Fruit fly (Drosophila melanogaster) whole organism, embryonic: Measurements from ENCODE around the gene st.

Experiments used
- Blimp-1 ChIP-seq: fragments of 200-800 bp; sonication (Bioruptor generic); optimal IDR thresholded peaks from 3 replicates; lab custom pipeline; 2018; ENCODE audit warnings: missing biosample characterization, missing genetic modification characterization, mild to moderate bottlenecking, moderate library complexity, missing genetic modification reagents
- CG13287 ChIP-seq: fragments of 200-800 bp; sonication (Bioruptor generic); IDR thresholded peaks from 2 replicates; pipeline ENCODE4 v1.3.6; 2022; ENCODE audit warnings: missing biosample characterization, missing genetic modification characterization; ENCODE audit not compliant: partially characterized antibody
- CG14710 ChIP-seq: fragments of 200-800 bp; sonication (Bioruptor generic); optimal IDR thresholded peaks from 3 replicates; lab custom pipeline; 2019; ENCODE audit warnings: missing biosample characterization, mild to moderate bottlenecking, missing genetic modification characterization, moderate library complexity
- CG1602 ChIP-seq: fragments of 200-800 bp; sonication (Bioruptor generic); optimal IDR thresholded peaks from 3 replicates; lab custom pipeline; 2016; ENCODE audit warnings: missing biosample characterization, missing genetic modification characterization
- CG17802 ChIP-seq: fragments of 200-800 bp; sonication (Bioruptor generic); optimal IDR thresholded peaks from 2 replicates; lab custom pipeline; 2018; ENCODE audit warnings: missing biosample characterization, mild to moderate bottlenecking, missing genetic modification characterization, moderate library complexity
- CG4424 ChIP-seq: fragments of 200-800 bp; sonication (Bioruptor generic); optimal IDR thresholded peaks from 3 replicates; lab custom pipeline; 2016; ENCODE audit warnings: missing biosample characterization, missing genetic modification characterization
- CG4707 ChIP-seq: fragments of 200-800 bp; sonication (Bioruptor generic); optimal IDR thresholded peaks from 2 replicates; lab custom pipeline; 2018; ENCODE audit warnings: missing biosample characterization, mild to moderate bottlenecking, missing genetic modification characterization, moderate library complexity
- CG5180 ChIP-seq: fragments of 200-800 bp; sonication (Bioruptor generic); optimal IDR thresholded peaks from 3 replicates; lab custom pipeline; 2017; ENCODE audit warnings: missing biosample characterization, missing genetic modification characterization, mild to moderate bottlenecking, moderate library complexity, missing genetic modification reagents
- CG6765 ChIP-seq: fragments of 200-800 bp; sonication (Bioruptor generic); optimal IDR thresholded peaks from 3 replicates; lab custom pipeline; 2017; ENCODE audit warnings: missing biosample characterization, mild to moderate bottlenecking, missing genetic modification characterization
- CG6813 ChIP-seq: fragments of 200-800 bp; sonication (Bioruptor generic); optimal IDR thresholded peaks from 2 replicates; lab custom pipeline; 2017; ENCODE audit warnings: missing biosample characterization, missing genetic modification characterization, mild to moderate bottlenecking, moderate library complexity, missing genetic modification reagents
- CG7556 ChIP-seq: fragments of 200-800 bp; sonication (Bioruptor generic); optimal IDR thresholded peaks from 2 replicates; lab custom pipeline; 2017; ENCODE audit warnings: missing biosample characterization, mild to moderate bottlenecking, missing genetic modification characterization
- CG9215 ChIP-seq: fragments of 200-800 bp; sonication (Bioruptor generic); IDR thresholded peaks from 2 replicates; pipeline ENCODE4 v1.3.6; 2022; ENCODE audit warnings: missing biosample characterization, missing genetic modification characterization
- Dp ChIP-seq: fragments of 200-800 bp; sonication (Bioruptor generic); optimal IDR thresholded peaks from 2 replicates; lab custom pipeline; 2018; ENCODE audit warnings: missing biosample characterization, mild to moderate bottlenecking, missing genetic modification characterization, moderate library complexity
- Fer1 ChIP-seq: fragments of 200-800 bp; sonication (Bioruptor generic); optimal IDR thresholded peaks from 2 replicates; lab custom pipeline; 2017; ENCODE audit warnings: missing biosample characterization, mild to moderate bottlenecking, missing genetic modification characterization
- Jarid2 ChIP-seq: fragments of 200-800 bp; sonication (Bioruptor generic); optimal IDR thresholded peaks from 3 replicates; lab custom pipeline; 2017; ENCODE audit warnings: mild to moderate bottlenecking, missing biosample characterization, missing genetic modification reagents, missing genetic modification characterization
- Lim3 ChIP-seq: fragments of 200-800 bp; sonication (Bioruptor generic); IDR thresholded peaks from 2 replicates; pipeline ENCODE4 v1.3.6; 2022; ENCODE audit warnings: missing biosample characterization, missing genetic modification characterization
- Pdp1 ChIP-seq, 2 experiments: fragments of 200-800 bp; sonication (Bioruptor generic); optimal IDR thresholded peaks; 3 replicates each; lab custom pipeline; 2016; ENCODE audit warnings: missing biosample characterization in 2 of 2, missing genetic modification characterization in 2 of 2, mild to moderate bottlenecking in 1 of 2, moderate library complexity in 1 of 2
- Spps ChIP-seq: fragments of 200-800 bp; sonication (Bioruptor generic); optimal IDR thresholded peaks from 2 replicates; lab custom pipeline; 2018; ENCODE audit warnings: missing biosample characterization, mild to moderate bottlenecking, missing genetic modification characterization
- Vsx1 ChIP-seq: fragments of 200-800 bp; sonication (Bioruptor generic); optimal IDR thresholded peaks from 2 replicates; lab custom pipeline; 2017; ENCODE audit warnings: missing biosample characterization, mild to moderate bottlenecking, missing genetic modification characterization, missing genetic modification reagents
- ap ChIP-seq: fragments of 200-800 bp; sonication (Bioruptor generic); IDR thresholded peaks from 2 replicates; pipeline ENCODE4 v1.3.6; 2022; ENCODE audit warnings: missing biosample characterization, missing genetic modification characterization
- bcd ChIP-seq: fragments of 200-800 bp; sonication (Bioruptor generic); optimal IDR thresholded peaks from 2 replicates; lab custom pipeline; 2017; ENCODE audit warnings: missing biosample characterization, mild to moderate bottlenecking, missing genetic modification characterization
- bigmax ChIP-seq: fragments of 200-800 bp; sonication (Bioruptor generic); optimal IDR thresholded peaks from 2 replicates; lab custom pipeline; 2018; ENCODE audit warnings: missing biosample characterization, mild to moderate bottlenecking, missing genetic modification characterization
- cas ChIP-seq: fragments of 200-800 bp; sonication (Bioruptor generic); IDR thresholded peaks from 2 replicates; pipeline ENCODE4 v1.3.6; 2022; ENCODE audit warnings: missing biosample characterization, missing genetic modification characterization
- dati ChIP-seq: fragments of 200-800 bp; sonication (Bioruptor generic); IDR thresholded peaks from 2 replicates; pipeline ENCODE4 v1.3.6; 2022; ENCODE audit warnings: missing biosample characterization, missing genetic modification characterization
- inv ChIP-seq: fragments of 200-800 bp; sonication (Bioruptor generic); IDR thresholded peaks from 2 replicates; pipeline ENCODE4 v1.3.6; 2022; ENCODE audit warnings: missing biosample characterization, missing genetic modification characterization; ENCODE audit not compliant: partially characterized antibody
- kah ChIP-seq: fragments of 200-800 bp; sonication (Bioruptor generic); optimal IDR thresholded peaks from 2 replicates; lab custom pipeline; 2018; ENCODE audit warnings: missing biosample characterization, mild to moderate bottlenecking, missing genetic modification characterization
- ken ChIP-seq: fragments of 200-800 bp; sonication (Bioruptor generic); IDR thresholded peaks from 3 replicates; pipeline ENCODE4 v1.3.6; 2022; ENCODE audit warnings: missing biosample characterization, missing genetic modification characterization
- lab ChIP-seq: fragments of 200-800 bp; sonication (Bioruptor generic); optimal IDR thresholded peaks from 3 replicates; lab custom pipeline; 2017; ENCODE audit warnings: missing biosample characterization, missing genetic modification characterization, mild to moderate bottlenecking, moderate library complexity, missing genetic modification reagents
- mam ChIP-seq: fragments of 200-800 bp; sonication (Bioruptor generic); optimal IDR thresholded peaks from 3 replicates; lab custom pipeline; 2016; ENCODE audit warnings: missing biosample characterization, missing genetic modification characterization
- oc ChIP-seq: fragments of 200-800 bp; sonication (Bioruptor generic); optimal IDR thresholded peaks from 2 replicates; lab custom pipeline; 2018; ENCODE audit warnings: missing biosample characterization, mild to moderate bottlenecking, missing genetic modification characterization, moderate library complexity
- tio ChIP-seq: fragments of 200-800 bp; sonication (Bioruptor generic); optimal IDR thresholded peaks from 2 replicates; lab custom pipeline; 2017; ENCODE audit warnings: missing biosample characterization, missing genetic modification characterization, inconsistent platforms
- vvl ChIP-seq: fragments of 200-800 bp; sonication (Bioruptor generic); IDR thresholded peaks from 2 replicates; pipeline ENCODE4 v1.3.6; 2022; ENCODE audit warnings: missing biosample characterization, missing genetic modification characterization
- wdn ChIP-seq: fragments of 200-800 bp; sonication (Bioruptor generic); IDR thresholded peaks from 2 replicates; pipeline ENCODE4 v1.3.6; 2022; ENCODE audit warnings: missing biosample characterization, missing genetic modification characterization
- yki ChIP-seq: fragments of >200 bp; optimal IDR thresholded peaks from 3 replicates; lab custom pipeline; 2018
- zen ChIP-seq: fragments of 200-800 bp; sonication (Bioruptor generic); optimal IDR thresholded peaks from 3 replicates; lab custom pipeline; 2018; ENCODE audit warnings: missing biosample characterization, mild to moderate bottlenecking, missing genetic modification characterization, moderate library complexity
- zf30C ChIP-seq: fragments of 200-800 bp; sonication (Bioruptor generic); optimal IDR thresholded peaks from 3 replicates; lab custom pipeline; 2018; ENCODE audit warnings: missing biosample characterization, mild to moderate bottlenecking, missing genetic modification characterization

st gene

DNA sequence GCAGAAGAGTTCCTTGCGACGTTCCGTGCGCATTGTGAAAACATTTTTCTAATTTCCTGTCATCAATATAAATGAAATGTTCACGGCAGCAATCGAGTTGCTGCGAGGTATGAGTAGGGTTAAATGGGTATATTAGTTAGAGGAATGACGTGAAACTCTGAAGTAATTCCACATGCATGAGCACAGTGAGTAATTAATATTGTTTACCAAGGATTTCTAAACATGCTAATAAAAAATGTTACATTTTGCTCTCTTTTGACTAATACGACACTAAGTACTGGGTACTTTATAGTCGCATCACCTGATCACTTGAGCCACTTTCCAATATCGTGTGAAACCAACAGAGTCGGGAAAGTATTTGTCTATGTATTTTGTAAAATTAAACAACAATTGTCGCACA, 46.8 kb downstream of the st start (continued):
- TF ChIP-seq Jarid2 (no peak), bigmax (GFP tag; lab: Kevin White, UChicago) (no peak), kah (no peak), Lim3 (GFP tag; lab: Robert Waterston, UW) (no peak), wdn (GFP tag; lab: Robert Waterston, UW) (no peak), zf30C (GFP tag; lab: Kevin White, UChicago) (no peak), ken (GFP tag; lab: Robert Waterston, UW) (peak; percentile 61; the same call in 2 of the 3 replicates), Dp (no peak), tio (peak; percentile 51), CG6813 (GFP tag; lab: Kevin White, UChicago) (no peak), CG7556 (GFP tag; lab: Kevin White, UChicago) (no peak), dati (GFP tag; lab: Robert Waterston, UW) (no peak), yki (lab: Kevin White, UChicago) (no peak), bcd (no peak), CG4707 (GFP tag; lab: Kevin White, UChicago) (no peak), cas (no peak), zen (no peak), lab (GFP tag; lab: Kevin White, UChicago) (peak; percentile 58), CG6765 (GFP tag; lab: Kevin White, UChicago) (no peak)

DNA sequence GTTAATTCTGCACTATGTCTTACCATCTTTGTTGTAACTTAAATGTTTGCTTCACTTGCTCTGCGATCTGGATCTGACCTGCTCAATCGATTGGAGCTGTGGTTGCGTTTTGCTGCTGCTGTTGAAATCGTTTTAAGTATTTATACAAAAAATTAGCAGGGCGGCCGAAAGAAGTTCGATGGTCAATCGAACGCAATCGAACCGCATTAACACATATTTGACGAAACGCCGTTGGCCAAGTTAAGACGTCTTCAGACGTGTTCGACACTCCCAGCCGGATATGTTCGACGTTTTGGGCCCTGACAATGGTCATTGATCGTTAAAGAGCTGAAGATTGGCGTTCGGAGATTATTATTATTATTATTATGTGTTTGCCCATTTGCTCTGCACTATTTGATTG, 48.1 kb downstream of the st start, which contains the start of gene CG13033:
CG13033 (minus strand) TSS at position 118 of the 400 bp plus-strand sequence.
- peak; percentile 96 for TF ChIP-seq CG5180 (GFP tag; lab: Kevin White, UChicago)
- TF ChIP-seq Pdp1 (GFP tag; optimal IDR thresholded peaks at IDR 0.05; lab: Kevin White, UChicago), result no peak
- no peak for TF ChIP-seq inv (GFP tag; lab: Robert Waterston, UW)

DNA sequence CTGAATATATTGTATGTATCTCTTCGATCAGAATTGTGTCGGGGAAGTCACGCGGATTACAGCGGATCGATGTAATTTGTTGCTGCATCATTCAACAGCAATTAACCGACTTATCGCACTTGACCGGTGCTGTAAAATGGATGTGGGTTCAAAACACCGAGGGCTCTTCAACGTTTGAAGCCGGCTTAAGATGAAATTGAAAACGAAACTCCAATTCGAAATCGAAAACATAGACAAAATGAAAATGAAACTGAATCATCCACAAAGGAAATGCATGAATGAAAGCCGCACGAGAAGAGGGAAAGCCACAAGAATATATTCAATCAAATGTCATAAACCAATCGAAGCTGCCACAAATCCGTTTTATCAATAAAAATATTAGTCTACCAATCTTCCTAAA, 48.7 kb downstream of the st start:
- TF ChIP-seq Blimp-1 (GFP tag; lab: Kevin White, UChicago) (peak; percentile 93), CG9215 (GFP tag; lab: Robert Waterston, UW) (no peak), oc (tag; lab: Kevin White, UChicago) (peak; percentile 0), ap (GFP tag; lab: Robert Waterston, UW) (no peak), CG14710 (no peak), CG4424 (no peak), Fer1 (GFP tag; lab: Kevin White, UChicago) (no peak), Spps (tag; lab: Kevin White, UChicago) (no peak), mam (no peak), CG13287 (GFP tag; lab: Robert Waterston, UW) (no peak), vvl (GFP tag; lab: Robert Waterston, UW) (no peak), Vsx1 (GFP tag; lab: Kevin White, UChicago) (no peak), CG17802 (tag; lab: Kevin White, UChicago) (no peak), CG1602 (GFP tag; lab: Kevin White, UChicago) (no peak)
